Fruit fly (Drosophila melanogaster): ENCODE measurements around the gene Ubr3.

Ubr3 gene

DNA sequence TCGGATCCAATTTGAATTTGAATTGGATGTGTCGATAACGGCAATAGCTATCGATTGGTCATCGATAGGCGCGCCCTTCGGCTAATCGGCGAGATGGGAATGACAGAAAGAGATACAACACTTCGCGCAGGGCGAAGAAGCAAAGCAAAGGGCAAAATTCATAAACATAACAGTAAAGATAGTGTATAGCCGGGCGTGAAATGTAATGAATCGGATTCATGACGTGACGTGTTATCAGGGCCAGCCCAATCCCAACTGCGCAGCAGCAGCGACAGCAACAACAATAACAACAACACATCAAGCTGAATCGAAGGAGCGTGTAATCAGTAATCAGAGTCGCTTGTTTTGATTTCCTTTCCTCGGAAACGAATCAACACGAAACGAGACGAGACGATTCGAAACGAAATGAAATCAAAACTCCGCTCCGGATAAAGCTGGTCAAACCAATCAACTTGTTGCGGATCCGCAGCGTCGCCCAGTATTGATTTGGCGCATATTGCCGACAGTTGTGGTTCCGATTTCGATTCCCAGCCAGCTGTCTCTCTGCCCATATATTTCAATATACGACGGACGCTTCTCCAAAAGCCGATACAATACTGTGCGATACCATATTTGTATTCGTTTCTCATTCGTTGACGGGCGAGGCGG, 23.6 kb upstream of the Ubr3 start, which contains the start of gene snz (continued):
- TF ChIP-seq Usf (GFP tag; optimal IDR thresholded peaks at IDR 0.05): no peak
- TF ChIP-seq CG16779 (GFP tag; IDR thresholded peaks at IDR 0.05): no peak
- no peak for TF ChIP-seq CG13424 (tag; optimal IDR thresholded peaks at IDR 0.05)
- peak; percentile 75 for TF ChIP-seq Dp (GFP tag; optimal IDR thresholded peaks at IDR 0.05)
- no peak for TF ChIP-seq Ada2b (GFP tag; IDR thresholded peaks at IDR 0.05)
- TF ChIP-seq ro (GFP tag; IDR thresholded peaks at IDR 0.05): no peak
- no peak for TF ChIP-seq D (optimal IDR thresholded peaks at IDR 0.05)
- no peak for TF ChIP-seq D (GFP tag; optimal IDR thresholded peaks at IDR 0.05)
- no peak for TF ChIP-seq CG11695 (GFP tag; IDR thresholded peaks at IDR 0.05)
- no peak for TF ChIP-seq CG32772 (GFP tag; IDR thresholded peaks at IDR 0.05)
- TF ChIP-seq unc-4 (GFP tag; IDR thresholded peaks at IDR 0.05; ENCODE audit: partially characterized antibody): peak; percentile 74
- TF ChIP-seq phol (tag; optimal IDR thresholded peaks at IDR 0.05): no peak
- no peak for TF ChIP-seq bsh (GFP tag; optimal IDR thresholded peaks at IDR 0.05)
- peak; percentile 53 for TF ChIP-seq Elba2 (GFP tag; optimal IDR thresholded peaks at IDR 0.05)
- no peak for TF ChIP-seq Kr (GFP tag; optimal IDR thresholded peaks at IDR 0.05)
- TF ChIP-seq PHDP (tag; optimal IDR thresholded peaks at IDR 0.05): no peak
- TF ChIP-seq sd (tag; optimal IDR thresholded peaks at IDR 0.05): no peak
- TF ChIP-seq bowl (GFP tag; IDR thresholded peaks at IDR 0.05): no peak
- no peak for TF ChIP-seq fu2 (GFP tag; optimal IDR thresholded peaks at IDR 0.05)
- TF ChIP-seq CG11723 (GFP tag; optimal IDR thresholded peaks at IDR 0.05): no peak
- TF ChIP-seq CG6813 (GFP tag; optimal IDR thresholded peaks at IDR 0.05): no peak
- TF ChIP-seq trem (tag; optimal IDR thresholded peaks at IDR 0.05): peak; percentile 1
- no peak for TF ChIP-seq fd96Cb (tag; optimal IDR thresholded peaks at IDR 0.05)
- no peak for TF ChIP-seq pan (optimal IDR thresholded peaks at IDR 0.05)
- TF ChIP-seq pan (GFP tag; optimal IDR thresholded peaks at IDR 0.05 in 1 of 2, IDR thresholded peaks at IDR 0.05 in 1 of 2): peak in 1 of 2 experiments; percentile 19
- no peak for TF ChIP-seq pho (GFP tag; optimal IDR thresholded peaks at IDR 0.05)
- TF ChIP-seq CG17359 (tag; optimal IDR thresholded peaks at IDR 0.05): no peak
- no peak for TF ChIP-seq Spps (tag; optimal IDR thresholded peaks at IDR 0.05)
- no peak for TF ChIP-seq hth (optimal IDR thresholded peaks at IDR 0.05)
- TF ChIP-seq p53 (GFP tag; optimal IDR thresholded peaks at IDR 0.05): no peak
- TF ChIP-seq Ptx1 (GFP tag; IDR thresholded peaks at IDR 0.05): no peak
- TF ChIP-seq CG33557 (GFP tag; optimal IDR thresholded peaks at IDR 0.05): no peak
- TF ChIP-seq CG17612 (GFP tag; IDR thresholded peaks at IDR 0.05): no peak
- TF ChIP-seq Fer1 (GFP tag; optimal IDR thresholded peaks at IDR 0.05): peak; percentile 34
- no peak for TF ChIP-seq zen (tag; optimal IDR thresholded peaks at IDR 0.05)
- peak; percentile 38 for TF ChIP-seq Ets97D (GFP tag; optimal IDR thresholded peaks at IDR 0.05)
- TF ChIP-seq CG14667 (GFP tag; IDR thresholded peaks at IDR 0.05): no peak
- no peak for TF ChIP-seq emc (GFP tag; optimal IDR thresholded peaks at IDR 0.05)
- no peak for TF ChIP-seq Ravus (GFP tag; IDR thresholded peaks at IDR 0.05)
- TF ChIP-seq gsb (GFP tag; IDR thresholded peaks at IDR 0.05): no peak
- TF ChIP-seq CG12942 (GFP tag; optimal IDR thresholded peaks at IDR 0.05): no peak
- no peak for TF ChIP-seq CG17328 (GFP tag; IDR thresholded peaks at IDR 0.05)
- peak; percentile 94 for TF ChIP-seq Deaf1 (tag; optimal IDR thresholded peaks at IDR 0.05)
- TF ChIP-seq HLH54F (GFP tag; optimal IDR thresholded peaks at IDR 0.05): no peak
- no peak for TF ChIP-seq Atf-2 (GFP tag; optimal IDR thresholded peaks at IDR 0.05)
- TF ChIP-seq caup (GFP tag; optimal IDR thresholded peaks at IDR 0.05; ENCODE audit: severe bottlenecking): peak; percentile 10
- TF ChIP-seq CG16863 (GFP tag; optimal IDR thresholded peaks at IDR 0.05): no peak
- no peak for TF ChIP-seq CG2875 (GFP tag; optimal IDR thresholded peaks at IDR 0.05)
- no peak for TF ChIP-seq CG12071 (GFP tag; optimal IDR thresholded peaks at IDR 0.05)
- TF ChIP-seq CG15514 (GFP tag; optimal IDR thresholded peaks at IDR 0.05): peak; percentile 25
- TF ChIP-seq yki (optimal IDR thresholded peaks at IDR 0.05): no peak
- no peak for TF ChIP-seq da (GFP tag; optimal IDR thresholded peaks at IDR 0.05)

Data from whole organism, embryonic.